Worm (Caenorhabditis elegans) whole organism, L1 larva: ENCODE results near the gene sru-7.

Experiments used
- F16B12.6 ChIP-seq: fragments of 150-350 bp; optimal IDR thresholded peaks from 2 replicates; lab custom pipeline; 2014; ENCODE audit warnings: missing biosample characterization, missing genetic modification characterization
- alr-1 ChIP-seq: fragments of 200-800 bp; sonication (Bioruptor generic); optimal IDR thresholded peaks from 2 replicates; lab custom pipeline; 2018; ENCODE audit warnings: borderline replicate concordance, mild to moderate bottlenecking, missing genetic modification characterization, missing compliant biosample characterization
- ama-1 ChIP-seq: fragments of 150-350 bp; optimal IDR thresholded peaks from 2 replicates; lab custom pipeline; 2014
- ceh-63 ChIP-seq: fragments of 200-800 bp; sonication (Bioruptor generic); optimal IDR thresholded peaks from 2 replicates; lab custom pipeline; 2018; ENCODE audit warnings: mild to moderate bottlenecking, missing genetic modification characterization, missing compliant biosample characterization
- ceh-88 ChIP-seq: fragments of 200-800 bp; sonication (Bioruptor generic); IDR thresholded peaks from 2 replicates; pipeline ENCODE4 v1.3.6; 2022; ENCODE audit warnings: missing genetic modification characterization, missing compliant biosample characterization
- ceh-90 ChIP-seq: sonication (generic microtip); optimal IDR thresholded peaks from 2 replicates; lab custom pipeline; 2016; ENCODE audit warnings: missing genetic modification characterization, missing compliant biosample characterization
- ces-1 ChIP-seq: fragments of 150-350 bp; optimal IDR thresholded peaks from 2 replicates; lab custom pipeline; 2014; ENCODE audit warnings: missing biosample characterization, missing genetic modification reagents, missing genetic modification characterization
- dsc-1 ChIP-seq: sonication (generic microtip); optimal IDR thresholded peaks from 2 replicates; lab custom pipeline; 2016; ENCODE audit warnings: mild to moderate bottlenecking, missing genetic modification characterization, missing compliant biosample characterization
- efl-1 ChIP-seq, 4 experiments: fragments of 150-350 bp; optimal IDR thresholded peaks in 3 of 4; peaks in 1 of 4; 1 replicate in 1 of 4; 2 replicates in 3 of 4; lab custom pipeline; 2014; ENCODE audit warnings: missing biosample characterization in 2 of 4, missing genetic modification characterization in 2 of 4, missing genetic modification reagents in 2 of 4
- egl-27 ChIP-seq, 2 experiments: fragments of 150-350 bp in 1 of 2; sonication (generic microtip); optimal IDR thresholded peaks; 3 replicates each; lab custom pipeline; 2017 to 2018; ENCODE audit warnings: missing biosample characterization in 2 of 2, missing genetic modification characterization in 2 of 2, missing genetic modification reagents in 2 of 2
- elt-3 ChIP-seq, 6 experiments: fragments of 150-350 bp in 1 of 6; sonication (generic microtip); optimal IDR thresholded peaks; 2 replicates each; lab custom pipeline; 2017 to 2018; ENCODE audit warnings: missing biosample characterization in 6 of 6, missing genetic modification characterization in 6 of 6, inconsistent platforms in 1 of 6
- ets-5 ChIP-seq: fragments of 200-800 bp; sonication (Bioruptor generic); IDR thresholded peaks from 2 replicates; pipeline ENCODE4 v1.3.6; 2022; ENCODE audit warnings: missing genetic modification characterization, missing compliant biosample characterization
- fkh-10 ChIP-seq: sonication (generic microtip); optimal IDR thresholded peaks from 2 replicates; lab custom pipeline; 2017; ENCODE audit warnings: missing biosample characterization, missing genetic modification reagents, missing genetic modification characterization
- fkh-4 ChIP-seq: sonication (generic microtip); optimal IDR thresholded peaks from 2 replicates; lab custom pipeline; 2016; ENCODE audit warnings: missing compliant biosample characterization, missing genetic modification characterization, borderline replicate concordance
- fkh-8 ChIP-seq: sonication (generic microtip); optimal IDR thresholded peaks from 2 replicates; lab custom pipeline; 2016; ENCODE audit warnings: mild to moderate bottlenecking, missing genetic modification characterization, missing compliant biosample characterization
- fos-1 ChIP-seq: fragments of 150-350 bp; optimal IDR thresholded peaks from 2 replicates; lab custom pipeline; 2014; ENCODE audit warnings: missing biosample characterization, missing genetic modification characterization
- grh-1 ChIP-seq: fragments of 200-800 bp; sonication (Bioruptor generic); IDR thresholded peaks from 2 replicates; pipeline ENCODE4 v1.3.6; 2022; ENCODE audit warnings: missing genetic modification reagents, missing genetic modification characterization, missing compliant biosample characterization
- hlh-17 ChIP-seq: fragments of 200-800 bp; sonication (Bioruptor generic); optimal IDR thresholded peaks from 2 replicates; lab custom pipeline; 2018; ENCODE audit warnings: missing genetic modification characterization, mild to moderate bottlenecking, missing compliant biosample characterization, moderate library complexity, borderline replicate concordance
- hlh-4 ChIP-seq: sonication (generic microtip); optimal IDR thresholded peaks from 2 replicates; lab custom pipeline; 2016; ENCODE audit warnings: mild to moderate bottlenecking, missing genetic modification characterization, missing compliant biosample characterization
- irx-1 ChIP-seq: sonication (generic microtip); optimal IDR thresholded peaks from 2 replicates; lab custom pipeline; 2016; ENCODE audit warnings: missing genetic modification characterization, missing compliant biosample characterization
- jun-1 ChIP-seq: fragments of 150-350 bp; optimal IDR thresholded peaks from 2 replicates; lab custom pipeline; 2014; ENCODE audit warnings: missing biosample characterization, missing genetic modification reagents, missing genetic modification characterization
- lin-13 ChIP-seq: fragments of 150-350 bp; optimal IDR thresholded peaks from 2 replicates; lab custom pipeline; 2014; ENCODE audit warnings: missing biosample characterization, missing genetic modification reagents, missing genetic modification characterization
- lin-35 ChIP-seq, 2 experiments: fragments of 150-350 bp; optimal IDR thresholded peaks; 2 replicates each; lab custom pipeline; 2014; ENCODE audit warnings: missing biosample characterization in 2 of 2, missing genetic modification characterization in 2 of 2, missing genetic modification reagents in 2 of 2
- lin-39 ChIP-seq: fragments of 150-350 bp; optimal IDR thresholded peaks from 2 replicates; lab custom pipeline; 2014; ENCODE audit warnings: missing biosample characterization, missing genetic modification reagents, missing genetic modification characterization
- lsy-2 ChIP-seq, 2 experiments: fragments of 150-350 bp; optimal IDR thresholded peaks; 2 replicates each; lab custom pipeline; 2014; ENCODE audit warnings: missing biosample characterization in 2 of 2, missing genetic modification characterization in 2 of 2
- mab-9 ChIP-seq: fragments of 200-800 bp; sonication (Bioruptor generic); IDR thresholded peaks from 2 replicates; pipeline ENCODE4 v1.3.6; 2022; ENCODE audit warnings: missing genetic modification reagents, missing genetic modification characterization, missing compliant biosample characterization
- mef-2 ChIP-seq: fragments of 150-350 bp; optimal IDR thresholded peaks from 2 replicates; lab custom pipeline; 2014; ENCODE audit warnings: missing biosample characterization, missing genetic modification characterization
- mep-1 ChIP-seq: fragments of 150-350 bp; optimal IDR thresholded peaks from 2 replicates; lab custom pipeline; 2014; ENCODE audit warnings: missing biosample characterization, missing genetic modification characterization
- nhr-12 ChIP-seq: sonication (generic microtip); optimal IDR thresholded peaks from 2 replicates; lab custom pipeline; 2017; ENCODE audit warnings: missing biosample characterization, missing genetic modification characterization
- nhr-19 ChIP-seq: fragments of 200-800 bp; sonication (Bioruptor generic); conservative IDR thresholded peaks from 2 replicates; pipeline ENCODE4 v1.3.6; 2022; ENCODE audit warnings: missing genetic modification characterization, missing compliant biosample characterization
- nhr-20 ChIP-seq: sonication (generic microtip); optimal IDR thresholded peaks from 2 replicates; lab custom pipeline; 2016; ENCODE audit warnings: mild to moderate bottlenecking, missing genetic modification characterization, missing compliant biosample characterization
- nhr-237 ChIP-seq: fragments of 150-350 bp; optimal IDR thresholded peaks from 2 replicates; lab custom pipeline; 2014; ENCODE audit warnings: missing biosample characterization, missing genetic modification characterization
- nhr-47 ChIP-seq: sonication (generic microtip); optimal IDR thresholded peaks from 2 replicates; lab custom pipeline; 2016; ENCODE audit warnings: mild to moderate bottlenecking, missing genetic modification characterization, moderate library complexity, missing compliant biosample characterization
- nhr-76 ChIP-seq: sonication (generic microtip); optimal IDR thresholded peaks from 2 replicates; lab custom pipeline; 2017; ENCODE audit warnings: missing biosample characterization, missing genetic modification characterization
- nhr-77 ChIP-seq: fragments of 150-350 bp; optimal IDR thresholded peaks from 2 replicates; lab custom pipeline; 2014; ENCODE audit warnings: missing biosample characterization, missing genetic modification characterization
- nhr-84 ChIP-seq: sonication (generic microtip); optimal IDR thresholded peaks from 2 replicates; lab custom pipeline; 2017; ENCODE audit warnings: missing biosample characterization, missing genetic modification characterization
- nhr-85 ChIP-seq: sonication (generic microtip); peaks from one replicate; lab custom pipeline; 2016; ENCODE audit warnings: missing genetic modification characterization, inconsistent platforms, missing compliant biosample characterization
- pag-3 ChIP-seq: sonication (generic microtip); optimal IDR thresholded peaks from 2 replicates; lab custom pipeline; 2017; ENCODE audit warnings: missing genetic modification characterization, mild to moderate bottlenecking, missing compliant biosample characterization, antibody characterized with exemption, borderline replicate concordance; ENCODE audit not compliant: insufficient read depth
- rnt-1 ChIP-seq: sonication (generic microtip); optimal IDR thresholded peaks from 2 replicates; lab custom pipeline; 2016; ENCODE audit warnings: mild to moderate bottlenecking, missing genetic modification characterization, moderate library complexity, missing compliant biosample characterization
- skn-1 ChIP-seq: fragments of 150-350 bp; optimal IDR thresholded peaks from 2 replicates; lab custom pipeline; 2014; ENCODE audit warnings: missing biosample characterization, missing genetic modification characterization
- snu-23 ChIP-seq: sonication (generic microtip); optimal IDR thresholded peaks from 2 replicates; lab custom pipeline; 2016; ENCODE audit warnings: missing genetic modification characterization, missing compliant biosample characterization
- sox-4 ChIP-seq: sonication (generic microtip); optimal IDR thresholded peaks from 2 replicates; lab custom pipeline; 2016; ENCODE audit warnings: missing genetic modification characterization, missing compliant biosample characterization
- sup-37 ChIP-seq: fragments of 200-800 bp; sonication (Bioruptor generic); optimal IDR thresholded peaks from 2 replicates; lab custom pipeline; 2018; ENCODE audit warnings: mild to moderate bottlenecking, missing genetic modification characterization, missing compliant biosample characterization
- tbx-2 ChIP-seq: sonication (generic microtip); optimal IDR thresholded peaks from 2 replicates; lab custom pipeline; 2016; ENCODE audit warnings: missing genetic modification characterization, missing compliant biosample characterization
- tlp-1 ChIP-seq: fragments of 150-350 bp; optimal IDR thresholded peaks from 2 replicates; lab custom pipeline; 2014; ENCODE audit warnings: missing biosample characterization, missing genetic modification characterization
- unc-130 ChIP-seq: fragments of 150-350 bp; optimal IDR thresholded peaks from 2 replicates; lab custom pipeline; 2017; ENCODE audit warnings: missing biosample characterization, missing genetic modification characterization, inconsistent platforms
- unc-98 ChIP-seq: fragments of 200-800 bp; sonication (Bioruptor generic); IDR thresholded peaks from 2 replicates; pipeline ENCODE4 v1.3.6; 2022; ENCODE audit warnings: missing genetic modification characterization, missing compliant biosample characterization
- zag-1 ChIP-seq: fragments of 150-350 bp; optimal IDR thresholded peaks from 2 replicates; lab custom pipeline; 2014; ENCODE audit warnings: missing biosample characterization, missing genetic modification characterization
- zip-4 ChIP-seq: fragments of 200-800 bp; sonication (Bioruptor generic); optimal IDR thresholded peaks from 2 replicates; lab custom pipeline; 2018; ENCODE audit warnings: mild to moderate bottlenecking, missing genetic modification characterization, moderate library complexity, missing compliant biosample characterization
- ztf-11 ChIP-seq, 2 experiments: sonication (generic microtip); optimal IDR thresholded peaks; 2 replicates each; lab custom pipeline; 2016 to 2017; ENCODE audit warnings: missing genetic modification characterization in 2 of 2, missing biosample characterization in 1 of 2, missing compliant biosample characterization in 1 of 2
- ztf-4 ChIP-seq: fragments of 150-350 bp; optimal IDR thresholded peaks from 2 replicates; lab custom pipeline; 2014; ENCODE audit warnings: missing biosample characterization, missing genetic modification characterization

sru-7 gene

DNA sequence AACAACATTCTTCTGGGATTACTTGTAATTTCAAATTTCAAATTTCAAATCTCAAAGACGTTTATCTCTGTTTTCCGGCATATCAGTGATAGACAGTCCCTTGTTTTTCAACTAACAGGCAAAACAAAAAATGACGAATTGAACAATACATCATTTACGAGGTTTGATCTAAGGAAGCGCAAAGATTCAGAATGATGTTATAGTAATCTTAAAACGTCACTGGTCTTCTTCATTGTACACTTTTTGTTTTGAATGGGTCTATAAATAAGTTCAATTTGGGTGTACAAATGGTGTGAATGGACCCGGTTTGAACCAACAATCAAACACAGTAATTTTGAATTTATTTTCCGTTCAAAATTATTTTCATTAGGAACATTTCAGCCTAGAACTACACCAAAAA lies 31.6 kb downstream of the sru-7 start:
- TF ChIP-seq tlp-1 (tag; lab: Kevin White, UChicago) (no peak), lin-39 (tag; lab: Kevin White, UChicago) (no peak), nhr-12 (no peak), nhr-76 (tag; lab: Kevin White, UChicago) (no peak), hlh-17 (GFP tag; lab: Kevin White, UChicago) (no peak), nhr-47 (tag; lab: Kevin White, UChicago) (no peak), zag-1 (tag; lab: Kevin White, UChicago) (no peak)

DNA sequence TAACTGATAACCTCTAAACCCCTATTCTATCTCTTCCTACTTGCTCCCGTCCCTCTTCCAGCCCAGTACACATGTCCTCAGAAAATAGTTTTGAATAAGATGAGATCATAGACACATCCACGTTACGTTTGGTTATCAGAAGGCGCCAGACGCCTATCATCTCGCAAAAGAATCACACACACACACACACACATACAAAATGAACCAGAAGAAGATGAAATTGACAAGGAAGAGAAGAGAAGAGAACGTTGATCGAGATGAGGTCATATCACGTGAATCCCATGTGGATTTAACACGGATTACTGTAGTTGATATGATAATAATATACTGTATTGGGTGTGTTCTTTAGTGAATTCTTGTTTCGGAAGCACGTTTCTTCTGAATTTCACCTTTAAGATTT lies 33.7 kb downstream of the sru-7 start:
- TF ChIP-seq elt-3 (tag; optimal IDR thresholded peaks at IDR 0.05; lab: Kevin White, UChicago) = peak in 3 of 6 experiments; percentile 56 to 97 (median 90)
- TF ChIP-seq ztf-4 (tag; lab: Kevin White, UChicago) = peak; percentile 71
- TF ChIP-seq ztf-11 (tag; optimal IDR thresholded peaks at IDR 0.05; lab: Kevin White, UChicago) = no peak
- peak; percentile 88 for TF ChIP-seq nhr-19 (GFP tag; lab: Robert Waterston, UW)
- TF ChIP-seq grh-1 (GFP tag; lab: Robert Waterston, UW) = no peak; the same call in 1 of the 2 replicates
- TF ChIP-seq nhr-20 (tag; lab: Kevin White, UChicago) = peak; percentile 93
- no peak for TF ChIP-seq jun-1 (tag; lab: Kevin White, UChicago)
- TF ChIP-seq tbx-2 (tag; lab: Kevin White, UChicago) = peak; percentile 82
- TF ChIP-seq fkh-4 (tag; lab: Kevin White, UChicago) = no peak
- peak; percentile 73 to 91 for TF ChIP-seq lsy-2 (tag; optimal IDR thresholded peaks at IDR 0.05; lab: Kevin White, UChicago)
- TF ChIP-seq lin-35 (GFP tag; optimal IDR thresholded peaks at IDR 0.05; lab: Kevin White, UChicago) = peak in 1 of 2 experiments; percentile 67
- TF ChIP-seq nhr-237 = no peak
- TF ChIP-seq unc-130 (tag; lab: Kevin White, UChicago) = peak; percentile 49
- TF ChIP-seq sup-37 (GFP tag; lab: Kevin White, UChicago) = no peak
- TF ChIP-seq ces-1 (GFP tag; lab: Kevin White, UChicago) = no peak
- no peak for TF ChIP-seq lin-13 (GFP tag; lab: Kevin White, UChicago)
- peak; percentile 83 for TF ChIP-seq rnt-1 (tag; lab: Kevin White, UChicago)
- no peak for TF ChIP-seq unc-98 (GFP tag; lab: Robert Waterston, UW)
- TF ChIP-seq skn-1 (tag; lab: Kevin White, UChicago) = peak; percentile 1
- TF ChIP-seq pag-3 = no peak
- no peak for TF ChIP-seq nhr-77 (tag; lab: Kevin White, UChicago)
- TF ChIP-seq alr-1 = no peak
- no peak for TF ChIP-seq hlh-4 (tag; lab: Kevin White, UChicago)
- TF ChIP-seq fkh-8 (tag; lab: Kevin White, UChicago) = no peak
- TF ChIP-seq ceh-63 (GFP tag; lab: Kevin White, UChicago) = no peak
- no peak for TF ChIP-seq zip-4 (GFP tag; lab: Kevin White, UChicago)
- TF ChIP-seq snu-23 (GFP tag; lab: Kevin White, UChicago) = peak; percentile 85
- peak; percentile 39 for TF ChIP-seq sox-4 (tag; lab: Kevin White, UChicago)
- peak; percentile 67 for TF ChIP-seq mep-1
- peak in 1 of 2 experiments; percentile 80 for TF ChIP-seq egl-27 (tag; optimal IDR thresholded peaks at IDR 0.05; lab: Kevin White, UChicago)
- peak; percentile 61 for TF ChIP-seq nhr-47 (tag; lab: Kevin White, UChicago)
- no peak for TF ChIP-seq F16B12.6 (tag; lab: Kevin White, UChicago)
- peak; percentile 94 for TF ChIP-seq nhr-85
- TF ChIP-seq nhr-76 (tag; lab: Kevin White, UChicago) = no peak
- TF ChIP-seq ama-1 (lab: Kevin White, UChicago) = no peak
- no peak; the same call in 1 of the 2 replicates for TF ChIP-seq ceh-88 (GFP tag; lab: Robert Waterston, UW)
- no peak for TF ChIP-seq mab-9 (GFP tag; lab: Robert Waterston, UW)
- TF ChIP-seq fos-1 (tag; lab: Kevin White, UChicago) = no peak
- no peak for TF ChIP-seq nhr-84 (tag; lab: Kevin White, UChicago)
- no peak for TF ChIP-seq ets-5
- no peak for TF ChIP-seq dsc-1
- peak; percentile 18 to 37 for TF ChIP-seq efl-1 (optimal IDR thresholded peaks at IDR 0.05; lab: Kevin White, UChicago)
- peak; percentile 7 to 93 for TF ChIP-seq efl-1 (GFP tag; optimal IDR thresholded peaks at IDR 0.05 in 1 of 2; lab: Kevin White, UChicago)
- no peak for TF ChIP-seq ceh-90
- TF ChIP-seq irx-1 (tag; lab: Kevin White, UChicago) = peak; percentile 49
- no peak for TF ChIP-seq fkh-10 (GFP tag; lab: Kevin White, UChicago)
- no peak for TF ChIP-seq mef-2 (tag; lab: Kevin White, UChicago)
